Worm (Caenorhabditis elegans) whole organism, L3 larva: ENCODE measurements around the gene T03G6.1.

Source experiments
- R02D3.7 ChIP-seq: fragments of 150-350 bp; optimal IDR thresholded peaks from 2 replicates; lab custom pipeline; 2014; ENCODE audit warnings: missing biosample characterization, missing genetic modification characterization
- aly-2 ChIP-seq: fragments of 150-350 bp; optimal IDR thresholded peaks from 2 replicates; lab custom pipeline; 2014; ENCODE audit warnings: missing biosample characterization, missing genetic modification characterization
- ceh-16 ChIP-seq: sonication (generic microtip); optimal IDR thresholded peaks from 2 replicates; lab custom pipeline; 2017; ENCODE audit warnings: missing biosample characterization, missing genetic modification characterization
- ceh-28 ChIP-seq: fragments of 150-350 bp; optimal IDR thresholded peaks from 2 replicates; lab custom pipeline; 2014; ENCODE audit warnings: missing biosample characterization, missing genetic modification reagents, missing genetic modification characterization
- daf-12 ChIP-seq: fragments of 150-350 bp; optimal IDR thresholded peaks from 2 replicates; lab custom pipeline; 2014; ENCODE audit warnings: missing biosample characterization, missing genetic modification reagents, missing genetic modification characterization
- egl-27 ChIP-seq: sonication (generic microtip); optimal IDR thresholded peaks from 4 replicates; lab custom pipeline; 2017; ENCODE audit warnings: missing biosample characterization, missing genetic modification reagents, missing genetic modification characterization
- egl-5 ChIP-seq: fragments of 150-350 bp; optimal IDR thresholded peaks from 2 replicates; lab custom pipeline; 2017; ENCODE audit warnings: missing biosample characterization, missing genetic modification reagents, missing genetic modification characterization, inconsistent platforms
- elt-1 ChIP-seq: fragments of 150-350 bp; optimal IDR thresholded peaks from 2 replicates; lab custom pipeline; 2014; ENCODE audit warnings: missing biosample characterization, missing genetic modification characterization
- elt-2 ChIP-seq: sonication (generic microtip); optimal IDR thresholded peaks from 2 replicates; lab custom pipeline; 2016; ENCODE audit warnings: missing genetic modification reagents, mild to moderate bottlenecking, missing genetic modification characterization, missing compliant biosample characterization
- elt-3 ChIP-seq, 3 experiments: fragments of 150-350 bp in 1 of 3; sonication (generic microtip) in 2 of 3; optimal IDR thresholded peaks; 2 replicates in 2 of 3; 4 replicates in 1 of 3; lab custom pipeline; 2014 to 2017; ENCODE audit warnings: missing biosample characterization in 3 of 3, missing genetic modification characterization in 3 of 3
- eor-1 ChIP-seq, 2 experiments: fragments of 150-350 bp; optimal IDR thresholded peaks; 2 replicates each; lab custom pipeline; 2014 to 2018; ENCODE audit warnings: missing biosample characterization in 2 of 2, missing genetic modification characterization in 2 of 2
- fkh-2 ChIP-seq: fragments of 150-350 bp; optimal IDR thresholded peaks from 2 replicates; lab custom pipeline; 2014; ENCODE audit warnings: missing biosample characterization, missing genetic modification reagents, missing genetic modification characterization
- hmg-11 ChIP-seq: sonication (generic microtip); optimal IDR thresholded peaks from 2 replicates; lab custom pipeline; 2016; ENCODE audit warnings: missing genetic modification characterization, missing compliant biosample characterization
- jun-1 ChIP-seq: fragments of 150-350 bp; optimal IDR thresholded peaks from 2 replicates; lab custom pipeline; 2014; ENCODE audit warnings: missing biosample characterization, missing genetic modification reagents, missing genetic modification characterization
- lin-39 ChIP-seq: fragments of 150-350 bp; optimal IDR thresholded peaks from 2 replicates; lab custom pipeline; 2018; ENCODE audit warnings: missing biosample characterization, missing genetic modification reagents, missing genetic modification characterization
- lsy-12 ChIP-seq: sonication (generic microtip); optimal IDR thresholded peaks from 2 replicates; lab custom pipeline; 2016; ENCODE audit warnings: mild to moderate bottlenecking, missing genetic modification characterization, missing compliant biosample characterization
- mml-1 ChIP-seq: fragments of 150-350 bp; sonication (generic microtip); optimal IDR thresholded peaks from 3 replicates; lab custom pipeline; 2014; ENCODE audit warnings: missing biosample characterization, missing genetic modification characterization
- nfya-1 ChIP-seq: sonication (generic microtip); optimal IDR thresholded peaks from 2 replicates; lab custom pipeline; 2017; ENCODE audit warnings: missing genetic modification characterization, mild to moderate bottlenecking, missing compliant biosample characterization, antibody characterized with exemption, moderate library complexity; ENCODE audit not compliant: insufficient read depth
- nhr-12 ChIP-seq: fragments of 150-350 bp; optimal IDR thresholded peaks from 2 replicates; lab custom pipeline; 2014; ENCODE audit warnings: missing biosample characterization, missing genetic modification characterization
- nhr-25 ChIP-seq: sonication (generic microtip); optimal IDR thresholded peaks from 2 replicates; lab custom pipeline; 2017; ENCODE audit warnings: missing biosample characterization, missing genetic modification characterization
- nhr-28 ChIP-seq: fragments of 150-350 bp; optimal IDR thresholded peaks from 2 replicates; lab custom pipeline; 2014; ENCODE audit warnings: missing biosample characterization, missing genetic modification characterization
- nhr-67 ChIP-seq: fragments of 150-350 bp; optimal IDR thresholded peaks from 2 replicates; lab custom pipeline; 2014; ENCODE audit warnings: missing biosample characterization, missing genetic modification characterization
- nhr-77 ChIP-seq: fragments of 150-350 bp; optimal IDR thresholded peaks from 2 replicates; lab custom pipeline; 2014; ENCODE audit warnings: missing biosample characterization, missing genetic modification characterization
- pha-4 ChIP-seq: fragments of 150-350 bp; optimal IDR thresholded peaks from 2 replicates; lab custom pipeline; 2014; ENCODE audit warnings: missing biosample characterization, missing genetic modification reagents, missing genetic modification characterization
- pqm-1 ChIP-seq: fragments of 150-350 bp; optimal IDR thresholded peaks from 2 replicates; lab custom pipeline; 2017; ENCODE audit warnings: missing biosample characterization, missing genetic modification characterization, inconsistent platforms
- sea-2 ChIP-seq: fragments of 150-350 bp; sonication (generic microtip); optimal IDR thresholded peaks from 4 replicates; lab custom pipeline; 2014; ENCODE audit warnings: missing biosample characterization, missing genetic modification reagents, missing genetic modification characterization
- skn-1 ChIP-seq: fragments of 150-350 bp; optimal IDR thresholded peaks from 2 replicates; lab custom pipeline; 2014; ENCODE audit warnings: missing biosample characterization, missing genetic modification characterization
- snpc-4 ChIP-seq: fragments of 150-350 bp; optimal IDR thresholded peaks from 2 replicates; lab custom pipeline; 2014; ENCODE audit warnings: missing biosample characterization, missing genetic modification characterization
- unc-39 ChIP-seq: sonication (generic microtip); optimal IDR thresholded peaks from 4 replicates; lab custom pipeline; 2017; ENCODE audit warnings: missing biosample characterization, missing genetic modification characterization
- zag-1 ChIP-seq: fragments of 150-350 bp; optimal IDR thresholded peaks from 2 replicates; lab custom pipeline; 2014; ENCODE audit warnings: missing biosample characterization, missing genetic modification characterization

Gene T03G6.1

DNA sequence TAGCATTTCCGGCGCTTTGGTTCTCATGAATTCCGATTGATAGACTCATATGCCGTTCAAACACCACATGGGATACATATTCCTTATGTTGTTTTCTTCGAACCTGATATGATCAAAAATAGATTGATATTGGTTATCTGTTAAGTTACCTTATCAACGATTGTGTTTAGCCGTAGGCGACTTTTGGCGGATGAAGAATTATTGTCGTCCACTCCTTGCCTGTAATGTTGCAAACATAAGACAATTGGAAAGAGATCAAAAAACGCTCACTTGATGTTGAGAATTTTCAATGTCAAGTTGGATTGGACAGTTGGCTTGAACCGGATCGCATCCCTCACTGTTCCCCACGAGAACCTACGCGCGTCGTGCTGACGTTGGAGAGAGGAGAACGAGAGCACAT lies 40.3 kb upstream of the T03G6.1 start:
- TF ChIP-seq eor-1 (tag; optimal IDR thresholded peaks at IDR 0.05; lab: Kevin White, UChicago): no peak
- peak in 2 of 3 experiments; percentile 55 to 59 for TF ChIP-seq elt-3 (tag; optimal IDR thresholded peaks at IDR 0.05; lab: Kevin White, UChicago)

DNA sequence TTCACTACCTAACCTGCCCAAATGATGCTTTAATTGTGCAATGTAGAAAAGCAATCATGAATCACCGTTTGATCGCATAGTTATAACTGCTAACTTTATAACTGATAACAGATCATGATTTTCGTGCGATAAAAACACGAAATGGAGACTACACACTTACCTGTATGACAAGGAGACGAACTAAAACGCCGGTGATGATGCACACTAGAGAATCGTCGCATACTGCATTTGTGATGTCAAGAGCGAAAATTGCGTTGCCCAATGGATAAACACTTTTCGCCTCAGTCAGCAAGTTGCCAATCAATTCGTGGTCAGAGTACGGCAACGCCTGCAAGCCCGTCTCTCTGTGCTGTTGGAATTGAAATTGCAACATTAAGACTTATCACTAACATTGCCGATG lies 39.0 kb upstream of the T03G6.1 start:
- TF ChIP-seq skn-1 (peak; percentile 57), ceh-28 (tag; lab: Kevin White, UChicago) (peak; percentile 23), sea-2 (GFP tag; lab: Kevin White, UChicago) (no peak), aly-2 (tag; lab: Kevin White, UChicago) (no peak), nhr-12 (tag; lab: Kevin White, UChicago) (no peak), jun-1 (tag; lab: Kevin White, UChicago) (peak; percentile 78), zag-1 (no peak), elt-2 (tag; lab: Kevin White, UChicago) (peak; percentile 98), egl-27 (tag; lab: Kevin White, UChicago) (peak; percentile 31), pqm-1 (peak; percentile 98), R02D3.7 (tag; lab: Kevin White, UChicago) (no peak), nhr-25 (tag; lab: Kevin White, UChicago) (no peak), nhr-67 (tag; lab: Kevin White, UChicago) (no peak)
- TF ChIP-seq, all 47 proteins: peak for 6

DNA sequence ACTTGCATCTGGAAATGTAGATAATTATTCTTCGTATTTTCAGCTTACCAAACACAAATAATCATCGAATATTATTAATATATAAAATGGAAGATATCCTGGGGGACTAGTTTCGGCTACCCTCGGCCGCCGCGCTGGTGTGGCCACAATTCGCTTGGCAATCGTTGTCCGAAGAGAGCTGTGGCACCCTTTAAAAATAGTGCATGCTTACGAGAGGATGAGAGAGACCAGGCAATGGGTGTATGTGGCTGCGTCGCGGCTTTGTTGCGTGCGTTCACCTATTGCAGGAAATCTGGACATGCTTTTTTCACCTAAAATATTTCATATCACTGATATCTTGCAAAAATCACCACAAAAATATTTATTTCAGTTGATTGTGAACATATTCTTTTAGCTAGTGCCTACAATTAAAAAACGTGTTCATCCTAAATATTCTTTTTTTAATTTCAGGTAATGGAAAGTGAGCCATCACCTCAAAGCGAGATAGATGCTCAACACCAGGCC lies 35.3 kb upstream of the T03G6.1 start, which contains the start of the genes ccd-5 and F52H2.1:
TSS of gene ccd-5 (minus strand) at position 8 of the 504 bp plus-strand sequence.
TSS of gene F52H2.1 (plus strand) at position 454 of the 504 bp plus-strand sequence.
- TF ChIP-seq hmg-11 (tag; lab: Kevin White, UChicago) (peak; percentile 66), egl-5 (tag; lab: Kevin White, UChicago) (no peak), lsy-12 (tag; lab: Kevin White, UChicago) (no peak), nfya-1 (peak; percentile 58), lin-39 (tag; lab: Kevin White, UChicago) (peak; percentile 60)

DNA sequence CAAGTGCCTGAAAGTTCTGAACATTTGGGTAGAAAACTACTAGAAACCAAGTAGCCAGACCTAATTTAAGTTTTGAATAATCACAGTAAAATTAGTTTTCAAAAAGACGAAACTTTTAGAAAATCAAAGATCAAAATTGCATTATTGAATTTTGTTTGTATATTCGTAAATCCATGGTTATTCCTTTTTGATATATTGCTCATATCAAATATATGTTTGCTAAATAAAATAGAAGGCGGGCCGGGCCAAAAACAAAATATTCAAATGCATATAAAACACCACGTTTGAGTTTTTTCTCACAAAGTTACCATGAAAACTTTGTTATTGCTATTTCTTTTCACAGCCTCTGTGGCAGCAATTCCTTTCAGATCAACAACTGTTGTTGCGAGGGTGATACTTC lies 30.6 kb upstream of the T03G6.1 start, which contains the start of gene ttr-42:
TSS of gene ttr-42 (plus strand) at position 301 of the 400 bp plus-strand sequence.
- no peak for TF ChIP-seq nhr-77
- no peak for TF ChIP-seq ceh-28 (tag; lab: Kevin White, UChicago)
- TF ChIP-seq fkh-2: no peak
- TF ChIP-seq eor-1 (tag; optimal IDR thresholded peaks at IDR 0.05; lab: Kevin White, UChicago): no peak
- TF ChIP-seq daf-12 (tag; lab: Kevin White, UChicago): no peak
- TF ChIP-seq elt-3 (tag; optimal IDR thresholded peaks at IDR 0.05; lab: Kevin White, UChicago): no peak
- no peak for TF ChIP-seq R02D3.7 (tag; lab: Kevin White, UChicago)
- no peak for TF ChIP-seq egl-5 (tag; lab: Kevin White, UChicago)
- no peak for TF ChIP-seq snpc-4 (tag; lab: Kevin White, UChicago)
- TF ChIP-seq mml-1: no peak
- TF ChIP-seq sea-2 (GFP tag; lab: Kevin White, UChicago): no peak
- TF ChIP-seq unc-39 (tag; lab: Kevin White, UChicago): no peak
- no peak for TF ChIP-seq ceh-16 (tag; lab: Kevin White, UChicago)

DNA sequence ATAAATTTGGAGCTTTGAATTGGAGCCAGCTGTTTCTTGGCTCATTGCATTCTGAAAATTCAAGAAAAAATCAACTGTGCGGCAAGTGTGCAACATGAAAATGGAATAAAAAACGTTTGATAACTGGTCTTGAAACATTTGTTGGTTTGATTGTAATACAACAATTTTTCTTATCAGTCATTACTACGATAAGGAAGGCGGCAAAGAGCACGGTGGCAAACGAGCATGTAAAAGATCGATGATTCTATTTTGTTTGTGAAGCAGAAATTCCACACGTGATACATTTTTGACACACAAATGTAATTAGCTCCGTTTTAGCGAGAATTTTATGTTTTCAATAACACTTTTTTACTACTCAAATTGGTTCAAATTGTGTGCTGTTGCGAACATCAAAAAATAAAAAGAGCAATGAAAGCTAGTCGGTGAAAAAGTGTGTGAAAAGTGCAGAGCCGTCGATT lies 27.5 kb upstream of the T03G6.1 start, which contains the start of gene H01M10.1:
TSS of gene H01M10.1 (minus strand) at position 51 of the 458 bp plus-strand sequence.
- TF ChIP-seq daf-12 (tag; lab: Kevin White, UChicago) (no peak), jun-1 (tag; lab: Kevin White, UChicago) (peak; percentile 74), pqm-1 (peak; percentile 72), nhr-28 (tag; lab: Kevin White, UChicago) (no peak), elt-2 (tag; lab: Kevin White, UChicago) (peak; percentile 96), pha-4 (tag; lab: Kevin White, UChicago) (peak; percentile 58)
- TF ChIP-seq, all 47 proteins: peak for 4

DNA sequence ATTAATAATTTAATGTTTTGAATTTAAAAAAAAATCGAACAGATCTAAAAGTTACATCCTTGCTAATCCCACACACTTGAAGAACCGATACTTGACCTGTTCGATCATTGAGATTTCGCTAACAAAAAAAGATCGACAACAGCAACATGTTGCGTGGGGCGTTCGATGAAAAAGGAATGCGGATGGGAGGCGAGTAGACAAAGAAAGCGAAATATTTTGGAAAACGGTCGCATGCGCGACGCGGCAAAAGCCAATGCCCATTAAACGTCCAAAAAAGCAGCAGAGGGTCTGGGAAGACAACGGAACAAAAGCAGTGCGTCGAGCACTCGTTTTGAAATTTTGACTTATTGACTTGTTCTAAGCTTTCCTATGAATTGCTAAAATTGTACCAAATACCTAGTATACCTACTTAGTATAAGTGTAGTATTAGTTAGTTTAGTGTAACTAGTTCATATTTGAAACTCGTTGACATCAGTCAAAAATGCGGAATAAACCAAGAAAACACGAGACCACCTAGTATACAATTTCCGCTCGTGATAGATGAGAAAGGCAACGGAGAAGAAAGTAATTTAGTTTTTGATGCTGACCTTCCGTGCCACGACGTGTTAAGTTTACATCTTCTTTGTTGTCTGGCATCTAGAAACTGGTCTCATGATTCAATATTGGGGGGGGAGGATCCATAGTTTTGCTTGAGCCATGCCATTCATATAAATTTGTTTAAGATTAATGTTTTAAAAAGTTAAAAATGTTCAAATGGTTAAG lies 26.0 kb upstream of the T03G6.1 start:
- no peak for TF ChIP-seq elt-1 (tag; lab: Kevin White, UChicago)
- TF ChIP-seq sea-2 (GFP tag; lab: Kevin White, UChicago): no peak
- peak; percentile 35 for TF ChIP-seq hmg-11 (tag; lab: Kevin White, UChicago)
- TF ChIP-seq nhr-25 (tag; lab: Kevin White, UChicago): peak; percentile 41
